Fruit fly (Drosophila melanogaster): ENCODE data around the gene tomb.

tomb gene

DNA sequence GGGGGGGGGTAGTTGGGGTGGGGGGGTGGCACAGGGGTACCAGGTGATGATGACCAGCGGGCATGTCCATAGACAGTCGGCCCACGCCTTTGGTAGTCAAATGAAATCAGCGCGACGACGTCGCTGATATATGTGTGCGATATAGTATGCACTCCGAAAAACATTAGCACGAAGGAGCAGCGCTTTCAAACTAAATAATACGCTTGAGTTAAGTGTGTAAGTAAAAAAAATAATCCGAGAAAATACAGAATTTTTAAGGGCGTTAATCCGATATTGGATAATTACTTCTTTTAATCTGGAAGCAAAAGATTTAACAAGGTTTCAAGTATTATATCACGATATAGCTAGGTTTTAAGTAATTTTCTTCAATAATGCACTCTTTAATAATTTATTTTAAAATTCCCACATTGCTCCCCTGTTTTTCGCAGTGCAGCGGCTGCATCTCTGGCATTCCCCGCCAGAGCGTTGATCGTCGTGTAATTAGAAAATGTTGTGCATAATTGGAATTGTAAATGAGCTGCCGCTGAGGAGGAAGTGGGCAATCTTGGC lies 41.7 kb downstream of the tomb start:
- TF ChIP-seq noc (tag; optimal IDR thresholded peaks at IDR 0.05) = no peak

dm6 chr2L:5493907-5494404 lies 42.6 kb downstream of the tomb start:
- TF ChIP-seq noc (tag; optimal IDR thresholded peaks at IDR 0.05) = no peak

- TF ChIP-seq noc (tag; optimal IDR thresholded peaks at IDR 0.05) = no peak
Measured at dm6 chr2L:5492924-5493323, 43.6 kb downstream of the tomb start.

- no peak for TF ChIP-seq noc (tag; optimal IDR thresholded peaks at IDR 0.05)
Measured at dm6 chr2L:5491220-5491619, 45.3 kb downstream of the tomb start.

- no peak for TF ChIP-seq noc (tag; optimal IDR thresholded peaks at IDR 0.05)
Measured at dm6 chr2L:5489757-5490359, 46.7 kb downstream of the tomb start.

dm6 chr2L:5489084-5489617 lies 47.4 kb downstream of the tomb start:
- no peak for TF ChIP-seq noc (tag; optimal IDR thresholded peaks at IDR 0.05)
